Fruit fly (Drosophila melanogaster): Measurements from ENCODE around the gene CG31676.

DNA sequence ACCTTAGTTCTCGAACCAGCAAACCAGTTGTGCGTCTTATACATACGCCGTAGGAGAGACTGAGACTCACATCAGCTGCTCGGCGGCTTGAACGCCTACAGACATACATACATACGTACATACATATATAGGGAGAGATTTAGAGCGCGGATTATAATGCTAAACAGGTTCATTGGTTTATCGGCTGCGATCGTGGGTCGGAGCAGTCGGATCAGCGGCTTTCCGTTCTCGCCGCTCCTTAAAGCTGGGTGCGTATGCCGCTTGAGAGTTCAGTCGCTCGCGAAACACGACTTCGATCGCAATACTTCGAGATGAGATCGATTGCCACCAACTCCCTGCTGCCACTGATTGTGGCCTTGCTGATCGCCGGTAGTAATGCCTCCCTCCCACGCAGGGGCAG lies 15.3 kb upstream of the CG31676 start:
- TF ChIP-seq CG15710 (tag; optimal IDR thresholded peaks at IDR 0.05) (no peak), CG8301 (tag; optimal IDR thresholded peaks at IDR 0.05) (no peak), Pif1A (GFP tag; optimal IDR thresholded peaks at IDR 0.05) (no peak), Pif1B (GFP tag; optimal IDR thresholded peaks at IDR 0.05) (no peak), CG9948 (tag; optimal IDR thresholded peaks at IDR 0.05) (no peak), rn (GFP tag; IDR thresholded peaks at IDR 0.05) (no peak), EcR (GFP tag; optimal IDR thresholded peaks at IDR 0.05) (peak; percentile 89)

Data from whole organism, pupa.